Fruit fly (Drosophila melanogaster) whole organism, embryonic: ENCODE data around the gene RpL13.

Experiments
- Abd-B ChIP-seq: fragments of 200-800 bp; sonication (Bioruptor generic); optimal IDR thresholded peaks from 2 replicates; lab custom pipeline; 2018; ENCODE audit warnings: missing biosample characterization, mild to moderate bottlenecking, missing genetic modification characterization, moderate library complexity
- Bgb ChIP-seq: fragments of 200-800 bp; sonication (Bioruptor generic); IDR thresholded peaks from 2 replicates; pipeline ENCODE4 v1.3.6; 2022; ENCODE audit warnings: missing biosample characterization, missing genetic modification characterization; ENCODE audit not compliant: partially characterized antibody
- CG13775 ChIP-seq: fragments of 200-800 bp; sonication (Bioruptor generic); optimal IDR thresholded peaks from 3 replicates; lab custom pipeline; 2017; ENCODE audit warnings: missing biosample characterization, mild to moderate bottlenecking, missing genetic modification characterization
- CG14014 ChIP-seq: fragments of 200-800 bp; sonication (Bioruptor generic); IDR thresholded peaks from 2 replicates; pipeline ENCODE4 v1.3.6; 2022; ENCODE audit warnings: missing biosample characterization, missing genetic modification characterization
- CG16813 ChIP-seq: fragments of 200-800 bp; sonication (Bioruptor generic); IDR thresholded peaks from 3 replicates; pipeline ENCODE4 v1.3.6; 2022; ENCODE audit warnings: missing biosample characterization, missing genetic modification characterization; ENCODE audit not compliant: partially characterized antibody
- CG16863 ChIP-seq: fragments of 200-800 bp; sonication (Bioruptor generic); optimal IDR thresholded peaks from 3 replicates; lab custom pipeline; 2016; ENCODE audit warnings: missing biosample characterization, missing genetic modification characterization
- CG17361 ChIP-seq: fragments of 200-800 bp; sonication (Bioruptor generic); IDR thresholded peaks from 3 replicates; pipeline ENCODE4 v1.3.6; 2022; ENCODE audit warnings: missing biosample characterization, missing genetic modification characterization
- CG2199 ChIP-seq: fragments of 200-800 bp; sonication (Bioruptor generic); IDR thresholded peaks from 3 replicates; pipeline ENCODE4 v1.3.6; 2022; ENCODE audit warnings: missing biosample characterization, missing genetic modification characterization
- CG2202 ChIP-seq: fragments of 200-800 bp; sonication (Bioruptor generic); optimal IDR thresholded peaks from 2 replicates; lab custom pipeline; 2018; ENCODE audit warnings: missing biosample characterization, mild to moderate bottlenecking, missing genetic modification characterization
- CG30431 ChIP-seq: fragments of 200-800 bp; sonication (Bioruptor generic); optimal IDR thresholded peaks from 2 replicates; lab custom pipeline; 2017; ENCODE audit warnings: missing biosample characterization, missing genetic modification characterization
- CG32772 ChIP-seq: fragments of 200-800 bp; sonication (Bioruptor generic); IDR thresholded peaks from 2 replicates; pipeline ENCODE4 v1.3.6; 2022; ENCODE audit warnings: missing biosample characterization, missing genetic modification characterization
- CG4617 ChIP-seq: fragments of 200-800 bp; sonication (Bioruptor generic); optimal IDR thresholded peaks from 3 replicates; lab custom pipeline; 2016; ENCODE audit warnings: missing biosample characterization, missing genetic modification characterization, borderline replicate concordance
- CG6654 ChIP-seq: fragments of 200-800 bp; sonication (Bioruptor generic); optimal IDR thresholded peaks from 2 replicates; lab custom pipeline; 2017; ENCODE audit warnings: missing biosample characterization, mild to moderate bottlenecking, missing genetic modification characterization
- CG9797 ChIP-seq: fragments of 200-800 bp; sonication (Bioruptor generic); optimal IDR thresholded peaks from 3 replicates; lab custom pipeline; 2018; ENCODE audit warnings: missing biosample characterization, mild to moderate bottlenecking, missing genetic modification characterization
- CG9932 ChIP-seq: fragments of 200-800 bp; sonication (Bioruptor generic); IDR thresholded peaks from 2 replicates; pipeline ENCODE4 v1.3.6; 2022; ENCODE audit warnings: missing biosample characterization, missing genetic modification characterization
- CoRest ChIP-seq: fragments of 200-800 bp; sonication (Bioruptor generic); optimal IDR thresholded peaks from 3 replicates; lab custom pipeline; 2018; ENCODE audit warnings: missing biosample characterization, mild to moderate bottlenecking, missing genetic modification characterization, moderate library complexity
- H2.0 ChIP-seq: fragments of 200-800 bp; sonication (Bioruptor generic); IDR thresholded peaks from 2 replicates; pipeline ENCODE4 v1.3.6; 2022; ENCODE audit warnings: missing biosample characterization, missing genetic modification characterization
- Nf-YC ChIP-seq: fragments of 200-800 bp; optimal IDR thresholded peaks from 3 replicates; lab custom pipeline; 2019; ENCODE audit warnings: missing biosample characterization, mild to moderate bottlenecking, missing genetic modification characterization, moderate library complexity
- NfI ChIP-seq: fragments of 200-800 bp; sonication (Bioruptor generic); optimal IDR thresholded peaks from 3 replicates; lab custom pipeline; 2018; ENCODE audit warnings: missing biosample characterization, mild to moderate bottlenecking, missing genetic modification characterization, moderate library complexity
- Optix ChIP-seq: fragments of 200-800 bp; sonication (Bioruptor generic); IDR thresholded peaks from 3 replicates; pipeline ENCODE4 v1.3.6; 2022; ENCODE audit warnings: missing biosample characterization, missing genetic modification characterization
- Side ChIP-seq: fragments of 200-800 bp; sonication (Bioruptor generic); optimal IDR thresholded peaks from 2 replicates; lab custom pipeline; 2016; ENCODE audit warnings: missing biosample characterization, missing genetic modification characterization
- YL-1 ChIP-seq: fragments of 200-800 bp; sonication (Bioruptor generic); optimal IDR thresholded peaks from 3 replicates; lab custom pipeline; 2017; ENCODE audit warnings: missing biosample characterization, mild to moderate bottlenecking, missing genetic modification characterization
- ase ChIP-seq: fragments of 200-800 bp; sonication (Bioruptor generic); IDR thresholded peaks from 3 replicates; pipeline ENCODE4 v1.3.6; 2022; ENCODE audit warnings: missing biosample characterization, missing genetic modification characterization
- bab2 ChIP-seq: fragments of 200-800 bp; sonication (Bioruptor generic); optimal IDR thresholded peaks from 2 replicates; lab custom pipeline; 2016; ENCODE audit warnings: missing biosample characterization, missing genetic modification characterization
- btn ChIP-seq: fragments of 200-800 bp; sonication (Bioruptor generic); optimal IDR thresholded peaks from 2 replicates; lab custom pipeline; 2016; ENCODE audit warnings: missing biosample characterization, missing genetic modification characterization
- cato ChIP-seq: fragments of 200-800 bp; sonication (Bioruptor generic); optimal IDR thresholded peaks from 2 replicates; lab custom pipeline; 2016; ENCODE audit warnings: missing biosample characterization, missing genetic modification characterization, borderline replicate concordance
- caup ChIP-seq: fragments of 200-800 bp; sonication (Bioruptor generic); optimal IDR thresholded peaks from 3 replicates; lab custom pipeline; 2017; ENCODE audit warnings: missing biosample characterization, mild to moderate bottlenecking, missing genetic modification characterization, moderate library complexity; ENCODE audit not compliant: severe bottlenecking
- cg ChIP-seq: fragments of 200-800 bp; sonication (Bioruptor generic); optimal IDR thresholded peaks from 3 replicates; lab custom pipeline; 2019; ENCODE audit warnings: missing biosample characterization, mild to moderate bottlenecking, missing genetic modification characterization, moderate library complexity
- ci ChIP-seq: fragments of 200-800 bp; sonication (Bioruptor generic); IDR thresholded peaks from 3 replicates; pipeline ENCODE4 v1.3.6; 2022; ENCODE audit warnings: missing biosample characterization, missing genetic modification characterization
- croc ChIP-seq: fragments of 200-800 bp; sonication (Bioruptor generic); conservative IDR thresholded peaks from 3 replicates; pipeline ENCODE4 v1.3.6; 2022; ENCODE audit warnings: missing biosample characterization, missing genetic modification characterization
- dati ChIP-seq: fragments of 200-800 bp; sonication (Bioruptor generic); IDR thresholded peaks from 2 replicates; pipeline ENCODE4 v1.3.6; 2022; ENCODE audit warnings: missing biosample characterization, missing genetic modification characterization
- dysf ChIP-seq: fragments of 200-800 bp; sonication (Bioruptor generic); IDR thresholded peaks from 3 replicates; pipeline ENCODE4 v1.3.6; 2022; ENCODE audit warnings: missing biosample characterization, missing genetic modification characterization
- gcm2 ChIP-seq: fragments of 200-800 bp; sonication (Bioruptor generic); optimal IDR thresholded peaks from 2 replicates; lab custom pipeline; 2016; ENCODE audit warnings: missing biosample characterization, missing genetic modification characterization
- jumu ChIP-seq: fragments of 200-800 bp; sonication (Bioruptor generic); optimal IDR thresholded peaks from 3 replicates; lab custom pipeline; 2016; ENCODE audit warnings: missing biosample characterization, missing genetic modification characterization
- lmd ChIP-seq: fragments of 200-800 bp; sonication (Bioruptor generic); IDR thresholded peaks from 2 replicates; pipeline ENCODE4 v1.3.6; 2022; ENCODE audit warnings: missing biosample characterization, missing genetic modification characterization
- lov ChIP-seq, 2 experiments: fragments of 200-800 bp in 1 of 2; fragments of >200 bp in 1 of 2; sonication (Bioruptor generic) in 1 of 2; IDR thresholded peaks in 1 of 2; optimal IDR thresholded peaks in 1 of 2; 2 replicates in 1 of 2; 3 replicates in 1 of 2; pipeline versions ENCODE4 v1.3.6 to Lab custom; 2017 to 2022; ENCODE audit warnings: missing biosample characterization in 1 of 2, missing genetic modification characterization in 1 of 2
- mld ChIP-seq: fragments of 200-800 bp; sonication (Bioruptor generic); IDR thresholded peaks from 3 replicates; pipeline ENCODE4 v1.3.6; 2022; ENCODE audit warnings: missing biosample characterization, missing genetic modification characterization; ENCODE audit not compliant: partially characterized antibody
- nau ChIP-seq: fragments of 200-800 bp; sonication (Bioruptor generic); optimal IDR thresholded peaks from 3 replicates; lab custom pipeline; 2017; ENCODE audit warnings: missing biosample characterization, mild to moderate bottlenecking, missing genetic modification characterization, missing genetic modification reagents
- nmo ChIP-seq: fragments of 200-800 bp; sonication (Bioruptor generic); optimal IDR thresholded peaks from 2 replicates; lab custom pipeline; 2018; ENCODE audit warnings: missing biosample characterization, mild to moderate bottlenecking, missing genetic modification characterization, moderate library complexity
- prd ChIP-seq, 3 experiments: fragments of >200 bp in 2 of 3; fragments of 200-800 bp in 1 of 3; sonication (Bioruptor generic) in 1 of 3; optimal IDR thresholded peaks in 2 of 3; IDR thresholded peaks in 1 of 3; 2 replicates in 2 of 3; 3 replicates in 1 of 3; pipeline versions ENCODE4 v1.3.6 to Lab custom; 2017 to 2022; ENCODE audit warnings: missing biosample characterization in 1 of 3, missing genetic modification characterization in 1 of 3
- ro ChIP-seq: fragments of 200-800 bp; sonication (Bioruptor generic); IDR thresholded peaks from 2 replicates; pipeline ENCODE4 v1.3.6; 2022; ENCODE audit warnings: missing biosample characterization, missing genetic modification characterization
- sob ChIP-seq: fragments of 200-800 bp; sonication (Bioruptor generic); IDR thresholded peaks from 2 replicates; pipeline ENCODE4 v1.3.6; 2022; ENCODE audit warnings: missing biosample characterization, missing genetic modification characterization
- tna ChIP-seq: fragments of 200-800 bp; sonication (Bioruptor generic); IDR thresholded peaks from 2 replicates; pipeline ENCODE4 v1.3.6; 2022; ENCODE audit warnings: missing biosample characterization, missing genetic modification characterization; ENCODE audit not compliant: partially characterized antibody
- vnd ChIP-seq: fragments of 200-800 bp; sonication (Bioruptor generic); IDR thresholded peaks from 3 replicates; pipeline ENCODE4 v1.3.6; 2022; ENCODE audit warnings: missing biosample characterization, missing genetic modification characterization; ENCODE audit not compliant: partially characterized antibody
- vvl ChIP-seq: fragments of 200-800 bp; sonication (Bioruptor generic); IDR thresholded peaks from 2 replicates; pipeline ENCODE4 v1.3.6; 2022; ENCODE audit warnings: missing biosample characterization, missing genetic modification characterization
- wor ChIP-seq: fragments of 200-800 bp; sonication (Bioruptor generic); IDR thresholded peaks from 2 replicates; pipeline ENCODE4 v1.3.6; 2022; ENCODE audit warnings: missing biosample characterization, missing genetic modification characterization

The RpL13 gene

DNA sequence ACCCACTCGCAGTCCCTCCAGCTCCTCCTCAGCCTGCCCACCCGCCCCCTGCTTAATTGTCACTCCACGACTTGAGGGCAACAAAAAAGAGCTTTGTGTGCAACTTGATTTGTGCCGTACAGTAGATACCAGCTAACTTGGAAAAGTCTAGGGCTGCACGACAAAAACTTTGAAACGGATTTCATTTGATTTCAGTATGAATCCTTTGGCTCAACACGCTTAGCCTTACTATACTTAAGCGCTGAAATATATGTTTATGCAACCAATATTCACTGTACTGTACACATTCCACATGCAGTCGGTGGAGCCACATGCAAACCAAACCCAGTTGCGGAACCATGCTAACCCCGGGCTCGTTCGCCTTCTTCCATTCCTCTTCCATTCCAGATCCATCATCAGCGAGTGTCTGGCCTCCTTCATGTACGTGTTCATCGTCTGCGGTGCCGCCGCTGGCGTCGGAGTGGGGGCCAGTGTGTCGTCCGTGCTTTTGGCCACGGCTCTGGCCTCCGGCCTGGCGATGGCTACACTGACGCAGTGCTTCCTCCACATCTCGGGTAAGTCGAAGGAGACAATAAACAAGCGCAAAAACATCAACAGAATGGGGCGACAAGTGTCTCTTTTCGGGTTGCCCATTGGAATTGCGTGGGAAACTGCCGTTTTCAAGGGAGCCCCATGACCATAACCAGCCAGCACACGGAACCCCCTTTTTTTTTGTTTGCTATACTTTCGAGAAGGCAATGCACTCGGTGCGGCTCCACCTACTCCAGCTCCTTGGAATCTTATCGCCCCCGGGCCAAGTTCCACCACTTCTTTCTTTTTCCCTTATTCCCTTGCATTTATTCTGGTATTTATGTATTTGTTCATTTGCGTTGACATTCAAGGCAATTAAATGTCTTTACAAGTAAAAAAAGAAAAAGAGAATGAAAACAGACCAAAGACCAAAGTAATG is 19.6 kb downstream of the RpL13 start (continued):
- TF ChIP-seq prd (optimal IDR thresholded peaks at IDR 0.05; lab: Kevin White, UChicago) (no peak), prd (GFP tag; IDR thresholded peaks at IDR 0.05; lab: Robert Waterston, UW) (peak; percentile 72; the same call in 2 of the 3 replicates), nau (no peak), CG17361 (GFP tag; lab: Robert Waterston, UW) (peak; percentile 62; the same call in 2 of the 3 replicates), gcm2 (GFP tag; lab: Kevin White, UChicago) (no peak), CG2202 (peak; percentile 34), dysf (GFP tag; lab: Robert Waterston, UW) (peak; percentile 55; the same call in 2 of the 3 replicates), CG16863 (GFP tag; lab: Kevin White, UChicago) (peak; percentile 19), wor (GFP tag; lab: Robert Waterston, UW) (peak; percentile 34), CG9932 (GFP tag; lab: Robert Waterston, UW) (no peak), CG9797 (GFP tag; lab: Kevin White, UChicago) (no peak), cg (GFP tag; lab: Kevin White, UChicago) (no peak), croc (GFP tag; lab: Robert Waterston, UW) (peak; percentile 68), CG13775 (GFP tag; lab: Kevin White, UChicago) (no peak), CG2199 (GFP tag; lab: Robert Waterston, UW) (0 out of 3 replicates have a peak, but pooled peaks have one; percentile 27), btn (GFP tag; lab: Kevin White, UChicago) (peak; percentile 18), ase (GFP tag; lab: Robert Waterston, UW) (peak; percentile 76; the same call in 1 of the 3 replicates), caup (no peak), H2.0 (GFP tag; lab: Robert Waterston, UW) (0 out of 2 replicates have a peak, but pooled peaks have one; percentile 48), lov (optimal IDR thresholded peaks at IDR 0.05; lab: Kevin White, UChicago) (no peak), lov (GFP tag; IDR thresholded peaks at IDR 0.05; lab: Robert Waterston, UW) (0 out of 3 replicates have a peak, but pooled peaks have one; percentile 60), Optix (GFP tag; lab: Robert Waterston, UW) (peak; percentile 76; the same call in 2 of the 3 replicates), jumu (GFP tag; lab: Kevin White, UChicago) (no peak), ci (GFP tag; lab: Robert Waterston, UW) (peak; percentile 79), lmd (GFP tag; lab: Robert Waterston, UW) (peak; percentile 65), Side (no peak), CG32772 (GFP tag; lab: Robert Waterston, UW) (peak; percentile 76; the same call in 1 of the 2 replicates), NfI (peak; percentile 47), CG6654 (GFP tag; lab: Kevin White, UChicago) (no peak), mld (GFP tag; lab: Robert Waterston, UW) (no peak), Nf-YC (no peak), CG30431 (GFP tag; lab: Kevin White, UChicago) (peak; percentile 11), Abd-B (GFP tag; lab: Kevin White, UChicago) (peak; percentile 21), CG14014 (GFP tag; lab: Robert Waterston, UW) (no peak), vnd (GFP tag; lab: Robert Waterston, UW) (no peak), CoRest (no peak), vvl (GFP tag; lab: Robert Waterston, UW) (peak; percentile 87), bab2 (GFP tag; lab: Kevin White, UChicago) (peak; percentile 47), tna (no peak), CG4617 (GFP tag; lab: Kevin White, UChicago) (no peak), dati (GFP tag; lab: Robert Waterston, UW) (0 out of 2 replicates have a peak, but pooled peaks have one; percentile 30), YL-1 (GFP tag; lab: Kevin White, UChicago) (no peak), cato (no peak), Bgb (GFP tag; lab: Robert Waterston, UW) (no peak), CG16813 (no peak), nmo (GFP tag; lab: Kevin White, UChicago) (peak; percentile 76), ro (no peak), sob (peak; percentile 17; the same call in 1 of the 2 replicates)
